Worm (Caenorhabditis elegans): ENCODE data around the gene twk-31.

The twk-31 gene

DNA sequence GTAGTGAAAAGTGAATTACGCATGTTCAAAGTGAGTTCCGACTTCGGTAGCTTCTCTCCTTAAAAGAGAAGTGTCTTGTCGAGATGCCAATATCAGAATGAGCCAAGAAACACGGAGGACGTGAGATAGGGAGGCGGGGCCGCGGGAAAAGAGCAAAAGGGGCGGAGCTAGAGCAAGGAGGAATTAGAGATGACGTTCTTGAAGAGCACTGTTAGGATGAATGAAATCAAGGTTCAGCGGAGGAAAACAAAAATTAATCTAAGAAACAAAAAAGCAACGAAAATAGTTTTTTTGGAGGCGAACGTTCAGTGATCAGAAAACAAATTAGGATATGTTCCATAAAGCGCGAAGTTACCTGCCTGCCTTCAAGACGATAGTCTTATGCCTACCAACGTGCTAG lies 17.3 kb upstream of the twk-31 start, which contains the start of gene nlp-21:
nlp-21 (minus strand) TSS at position 101 of the 400 bp plus-strand sequence.
- no peak for TF ChIP-seq unc-62 (GFP tag; optimal IDR thresholded peaks at IDR 0.05)

DNA sequence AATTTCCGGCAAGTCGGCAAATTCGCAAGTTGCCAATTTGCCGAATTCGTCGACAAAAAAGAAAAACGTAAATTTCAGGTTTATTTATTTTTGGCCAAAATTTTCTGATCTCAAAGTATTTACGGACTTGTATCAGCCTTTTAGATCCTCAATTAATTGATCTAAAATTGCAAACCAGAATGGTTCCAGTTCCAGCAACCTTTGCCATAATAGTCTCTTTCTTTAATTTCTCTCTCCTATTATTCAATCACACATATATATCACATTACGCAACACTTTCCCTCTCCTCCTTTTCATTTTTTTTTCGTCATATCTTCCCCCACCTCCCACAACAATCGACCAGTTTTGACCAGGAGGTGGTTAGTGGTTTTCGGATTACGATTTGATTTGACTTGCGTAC lies 13.0 kb upstream of the twk-31 start, which contains the start of gene Y47D3B.3:
Y47D3B.3 (plus strand) TSS at position 301 of the 400 bp plus-strand sequence.
- TF ChIP-seq unc-62 (GFP tag; optimal IDR thresholded peaks at IDR 0.05), result no peak

DNA sequence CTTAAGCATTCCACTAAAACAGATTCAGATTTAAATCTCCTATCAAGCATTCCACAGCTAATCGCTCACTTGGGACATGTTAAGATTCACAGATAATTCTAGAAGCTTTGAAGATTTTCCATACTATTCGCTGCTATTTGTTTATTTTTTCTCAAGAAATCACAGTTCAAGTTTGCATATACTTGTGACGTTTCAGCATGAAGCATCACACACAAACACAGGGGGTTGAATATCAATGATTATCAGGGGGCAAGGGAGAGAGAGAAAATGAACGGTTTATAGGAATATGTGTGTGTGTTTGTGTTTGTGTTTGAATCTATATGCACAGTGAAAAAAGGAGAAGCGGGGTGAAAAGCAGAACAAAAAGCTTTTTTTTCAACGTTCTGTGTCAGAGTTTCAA lies 7.8 kb upstream of the twk-31 start, which contains the start of gene Y47D3B.12:
Y47D3B.12 (plus strand) TSS at position 301 of the 400 bp plus-strand sequence.
- no peak for TF ChIP-seq unc-62 (GFP tag; optimal IDR thresholded peaks at IDR 0.05)

DNA sequence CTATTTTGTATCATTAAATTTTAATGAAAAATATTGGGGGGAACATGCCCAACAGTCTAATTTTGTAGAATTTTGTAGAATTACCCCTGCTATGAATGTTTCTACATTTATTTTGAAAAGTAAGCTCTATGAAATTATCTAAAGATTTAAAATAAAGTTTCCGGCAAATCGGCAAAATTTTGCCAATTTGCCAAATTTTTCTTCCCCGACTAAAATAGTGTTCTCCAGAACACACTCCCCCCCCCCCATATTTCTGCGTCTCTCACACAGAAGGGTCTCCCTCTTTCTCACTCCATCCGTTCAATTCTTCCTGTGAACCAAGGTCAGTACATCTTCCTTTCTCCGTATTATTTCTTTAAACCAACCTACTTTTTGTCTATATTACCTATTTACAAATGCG lies 5.4 kb upstream of the twk-31 start, which contains the start of gene Y47D3B.4:
Y47D3B.4 (plus strand) TSS at position 301 of the 400 bp plus-strand sequence.
- no peak for TF ChIP-seq unc-62 (GFP tag; optimal IDR thresholded peaks at IDR 0.05)

DNA sequence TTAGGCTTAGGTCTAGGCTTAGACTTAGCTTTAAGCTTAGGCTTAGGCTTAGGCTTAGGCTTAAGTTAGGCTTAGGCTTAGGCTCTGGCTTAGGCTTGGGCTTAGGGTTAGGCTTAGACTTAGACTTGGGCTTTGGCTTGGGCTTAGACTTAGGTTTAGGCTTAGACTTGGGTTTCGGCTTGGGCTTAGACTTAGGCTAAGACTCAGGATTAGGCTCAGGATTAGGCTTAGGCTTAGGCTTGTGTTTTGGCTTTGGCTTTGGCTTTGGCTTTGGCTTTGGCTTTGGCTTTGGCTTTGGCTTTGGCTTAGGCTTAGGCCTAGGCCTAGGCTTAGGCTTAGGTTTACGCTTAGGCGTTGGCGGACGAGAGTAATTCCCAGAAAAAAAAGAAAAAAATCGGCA lies 9.1 kb downstream of the twk-31 start:
- TF ChIP-seq unc-62 (GFP tag; optimal IDR thresholded peaks at IDR 0.05), result no peak

DNA sequence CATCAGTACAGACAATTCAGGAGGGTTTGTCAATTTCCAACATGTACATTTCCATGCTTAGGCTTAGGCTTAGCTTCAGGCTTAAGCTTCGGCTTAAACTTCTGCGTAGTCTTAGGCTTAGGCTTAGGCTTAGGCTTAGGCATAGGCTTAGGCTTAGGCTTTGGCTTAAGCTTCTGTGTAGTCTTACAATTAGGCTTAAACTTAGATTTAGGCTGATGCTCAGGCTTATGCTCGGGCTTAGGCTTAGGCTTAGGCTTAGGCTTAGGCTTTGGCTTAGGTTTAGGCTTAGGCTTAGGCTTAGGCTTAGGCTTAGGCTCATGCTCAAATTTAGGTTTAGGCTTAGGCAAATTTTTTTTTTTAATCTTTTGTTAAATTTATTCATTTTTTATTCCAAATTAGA lies 14.3 kb downstream of the twk-31 start:
- TF ChIP-seq unc-62 (GFP tag; optimal IDR thresholded peaks at IDR 0.05), result no peak

DNA sequence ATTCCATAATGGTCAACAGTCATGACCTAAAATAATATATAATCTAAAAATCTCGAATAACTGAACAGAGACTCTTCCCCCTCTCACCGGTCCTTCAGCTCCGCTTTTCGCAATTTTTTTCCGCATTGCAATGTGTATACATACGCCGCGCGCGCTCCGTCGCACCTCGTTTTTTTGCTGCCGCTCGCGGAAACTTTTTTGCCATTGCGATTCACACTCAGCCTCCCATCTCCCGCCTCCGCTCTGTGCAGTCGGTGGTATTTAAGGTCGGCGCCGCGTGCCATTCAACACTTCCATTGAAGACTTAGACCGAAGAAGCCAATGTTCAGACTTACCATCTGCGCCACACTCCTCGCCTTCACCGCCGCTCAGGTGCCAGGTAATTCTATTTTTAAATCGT lies 16.4 kb downstream of the twk-31 start, which contains the start of gene idpc-1:
idpc-1 (plus strand) TSS at position 301 of the 400 bp plus-strand sequence.
- no peak for TF ChIP-seq unc-62 (GFP tag; optimal IDR thresholded peaks at IDR 0.05)

DNA sequence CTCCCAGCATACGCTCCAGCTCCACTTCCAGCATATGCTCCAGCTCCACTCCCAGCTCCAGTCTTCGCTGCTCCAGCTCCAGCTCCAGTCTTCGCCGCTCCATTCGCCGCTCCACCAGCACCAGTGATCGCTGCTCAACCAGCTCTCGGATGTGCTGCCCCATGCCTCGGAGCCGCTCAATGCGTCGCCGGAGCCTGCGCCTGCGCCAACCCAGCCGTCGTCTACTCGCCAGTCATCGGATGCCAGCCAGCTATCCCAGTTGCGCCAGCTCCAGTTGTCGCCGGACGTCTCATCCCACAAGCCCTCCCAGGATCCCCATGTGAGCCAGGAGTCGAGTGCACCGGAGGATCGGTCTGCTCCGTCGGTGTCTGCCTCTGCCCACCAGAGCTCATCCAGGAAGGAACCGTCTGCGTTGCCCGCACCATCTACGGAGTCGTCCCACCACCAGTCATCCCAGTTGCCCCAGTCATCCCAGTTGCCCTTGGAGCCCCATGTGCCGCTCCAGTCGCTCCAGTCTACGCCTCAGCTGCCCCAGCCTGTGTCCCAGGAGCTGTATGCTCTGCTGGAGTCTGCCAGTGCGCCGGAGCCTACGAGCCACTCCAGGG lies 17.2 kb downstream of the twk-31 start:
- no peak for TF ChIP-seq unc-62 (GFP tag; optimal IDR thresholded peaks at IDR 0.05)

DNA sequence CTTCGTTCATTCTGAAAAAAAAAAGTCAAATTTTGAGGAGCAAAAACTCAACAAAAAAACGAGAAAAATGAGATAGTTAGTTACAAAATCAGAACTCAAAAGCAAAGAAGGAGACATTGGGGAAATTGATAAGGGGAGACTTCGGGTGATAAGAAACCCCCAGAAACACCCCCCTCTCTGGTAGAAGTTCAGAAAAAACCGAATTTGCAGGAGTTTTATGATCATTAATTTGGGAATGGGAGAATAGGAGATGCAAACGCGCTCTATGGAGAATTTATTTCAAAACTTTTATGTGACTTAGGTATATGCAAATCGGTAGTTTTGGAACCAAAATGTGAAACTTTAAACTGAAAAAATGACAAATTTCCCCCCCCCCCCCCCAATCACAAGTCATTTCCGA lies 32.1 kb downstream of the twk-31 start, which contains the start of gene sbp-1:
sbp-1 (minus strand) TSS at position 11 of the 400 bp plus-strand sequence.
- TF ChIP-seq unc-62 (GFP tag; optimal IDR thresholded peaks at IDR 0.05), result no peak

DNA sequence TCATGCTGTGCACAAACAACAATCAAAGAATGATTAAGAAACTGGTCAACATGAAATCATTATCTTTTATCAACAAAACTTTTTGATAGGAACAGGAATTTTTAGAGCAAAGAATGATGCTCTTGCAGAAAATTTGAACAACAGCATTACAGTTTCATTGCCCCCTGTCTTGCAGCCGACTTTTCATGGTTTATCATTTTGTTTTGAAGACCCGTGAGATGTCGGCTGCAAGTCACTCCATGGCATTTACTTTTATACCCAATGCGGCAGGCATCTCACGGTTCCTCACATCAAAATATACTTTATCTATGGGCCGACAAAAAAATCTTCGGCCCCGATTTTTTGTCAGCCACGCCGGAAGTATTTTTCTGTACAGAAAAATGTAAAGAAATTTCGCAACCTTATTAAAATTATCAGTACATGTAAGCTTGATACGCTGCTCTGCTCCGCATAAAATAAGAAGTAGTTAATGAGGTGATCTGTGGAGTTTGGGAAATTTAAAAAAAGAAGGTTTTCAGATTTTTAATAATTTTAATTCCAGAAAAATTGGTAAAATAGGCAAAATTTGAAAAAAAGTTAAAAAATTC lies 33.0 kb downstream of the twk-31 start:
- TF ChIP-seq unc-62 (GFP tag; optimal IDR thresholded peaks at IDR 0.05), result no peak

DNA sequence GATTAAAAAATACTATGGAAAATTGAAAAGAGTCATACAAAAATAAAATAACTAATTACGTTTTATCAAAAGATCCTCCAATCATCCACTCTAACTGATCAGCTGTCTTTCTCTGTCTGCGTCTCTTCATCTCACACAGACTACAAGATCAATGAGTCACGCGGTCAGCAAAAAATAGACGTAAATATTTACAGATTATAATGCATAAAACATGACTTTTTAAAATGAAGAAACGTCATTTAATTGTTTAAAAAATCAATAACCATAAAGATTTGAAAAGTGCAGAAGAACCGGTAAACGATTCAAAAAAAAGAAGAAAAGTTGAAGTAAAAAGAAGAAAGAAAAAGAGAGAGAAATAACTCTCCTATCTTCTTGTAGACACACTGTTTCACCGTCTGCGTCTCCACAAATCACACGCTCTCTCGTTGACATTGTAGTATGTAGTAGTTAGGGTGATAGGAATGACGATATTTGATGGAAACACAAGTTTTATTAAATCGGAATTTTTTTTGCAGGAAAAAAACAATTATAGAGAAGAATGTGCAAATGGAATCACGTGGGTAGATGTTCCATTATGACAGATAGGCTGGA lies 34.4 kb downstream of the twk-31 start:
- no peak for TF ChIP-seq unc-62 (GFP tag; optimal IDR thresholded peaks at IDR 0.05)

DNA sequence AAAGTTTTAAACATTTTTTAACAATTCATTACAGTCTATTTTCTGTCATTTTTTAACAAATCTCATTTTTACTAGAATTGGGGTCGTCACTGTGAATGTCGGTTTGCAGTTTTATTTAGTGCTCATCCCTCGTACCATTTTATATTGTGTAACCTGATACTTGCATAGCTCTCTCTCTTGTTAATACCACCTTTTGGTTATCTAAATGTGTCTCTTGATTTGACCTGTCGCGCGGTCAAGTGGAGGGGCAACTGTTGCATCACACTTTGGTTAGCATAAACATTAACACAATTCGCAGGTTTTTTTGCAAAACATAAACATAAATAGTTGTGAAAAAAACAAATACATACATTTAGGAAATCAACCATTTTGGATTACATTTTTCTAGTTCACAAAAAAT lies 36.3 kb downstream of the twk-31 start:
- no peak for TF ChIP-seq unc-62 (GFP tag; optimal IDR thresholded peaks at IDR 0.05)

DNA sequence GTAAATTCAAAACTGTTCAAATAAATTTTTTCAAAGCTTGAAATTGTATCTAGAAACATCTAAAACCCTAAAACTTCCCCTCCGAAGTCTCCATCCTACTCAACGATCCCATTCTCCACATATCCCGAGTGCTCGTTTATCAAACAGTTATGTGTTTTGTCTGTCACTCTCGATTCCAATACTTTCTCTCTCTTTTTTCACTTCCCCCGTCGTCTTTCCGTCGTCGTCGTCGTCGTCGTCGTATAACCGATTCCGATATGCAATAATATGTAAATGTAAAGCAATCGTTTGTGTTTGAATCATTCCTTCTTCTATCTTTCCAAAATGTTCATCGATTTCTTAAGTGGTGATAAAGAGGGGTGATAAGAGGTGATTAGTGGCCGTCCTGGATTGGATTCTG lies 37.9 kb downstream of the twk-31 start:
- no peak for TF ChIP-seq unc-62 (GFP tag; optimal IDR thresholded peaks at IDR 0.05)

DNA sequence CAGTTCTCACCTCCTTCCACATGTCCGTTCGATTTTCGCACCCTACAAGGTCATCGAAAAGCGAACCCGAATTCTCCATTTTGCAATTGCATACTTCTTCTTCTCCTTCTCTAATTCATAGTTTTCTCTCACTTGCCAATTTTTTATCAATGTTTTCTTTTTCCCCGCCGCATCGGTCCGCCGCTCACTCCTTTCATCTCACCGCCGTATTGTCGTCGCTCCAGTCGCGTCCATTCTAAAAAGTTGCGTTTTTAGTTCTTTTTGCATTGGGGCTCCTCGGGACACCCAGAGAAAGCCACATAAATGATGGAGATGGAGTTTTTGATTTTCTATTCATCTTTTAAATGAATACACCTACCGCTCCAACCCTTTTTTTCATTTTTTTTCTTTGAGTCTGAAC lies 40.9 kb downstream of the twk-31 start:
- TF ChIP-seq unc-62 (GFP tag; optimal IDR thresholded peaks at IDR 0.05), result no peak

DNA sequence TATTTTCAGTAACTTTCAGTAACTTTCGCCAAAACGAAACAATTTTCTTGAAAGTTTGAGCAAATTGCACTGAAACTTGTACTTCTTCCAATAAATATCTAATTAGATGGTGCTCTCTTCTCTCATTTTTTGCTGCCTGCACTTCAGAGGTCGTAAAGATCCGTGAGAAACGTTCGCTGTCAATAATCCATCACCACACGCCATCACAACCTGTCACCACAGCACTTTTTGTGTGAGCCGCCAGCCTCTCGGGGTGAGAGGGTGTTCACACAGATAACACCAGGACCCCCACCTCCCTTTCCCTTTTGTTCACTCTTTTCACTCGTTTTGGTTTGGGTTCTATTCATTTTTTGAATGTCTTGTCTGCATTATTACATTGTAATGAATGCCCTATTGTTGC lies 42.1 kb downstream of the twk-31 start:
- TF ChIP-seq unc-62 (GFP tag; optimal IDR thresholded peaks at IDR 0.05), result no peak

DNA sequence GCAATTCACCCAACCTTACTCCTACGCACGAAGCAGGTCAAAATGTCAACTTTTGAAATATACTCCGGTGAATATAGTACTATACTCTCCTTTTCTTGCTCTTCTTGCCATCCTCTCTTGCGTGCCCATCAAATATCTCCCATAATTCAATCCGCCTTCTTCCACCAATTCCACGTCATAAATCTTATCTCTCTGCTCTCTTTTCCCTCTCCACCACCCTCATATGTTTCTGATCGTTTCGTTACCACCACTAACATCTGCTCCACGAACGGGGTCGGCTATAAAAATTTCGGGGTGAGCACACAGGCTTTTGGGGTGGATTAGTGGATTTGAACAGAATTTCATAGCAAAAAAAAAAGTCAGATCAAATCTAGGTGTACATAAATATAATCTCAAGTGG lies 43.5 kb downstream of the twk-31 start:
- no peak for TF ChIP-seq unc-62 (GFP tag; optimal IDR thresholded peaks at IDR 0.05)

DNA sequence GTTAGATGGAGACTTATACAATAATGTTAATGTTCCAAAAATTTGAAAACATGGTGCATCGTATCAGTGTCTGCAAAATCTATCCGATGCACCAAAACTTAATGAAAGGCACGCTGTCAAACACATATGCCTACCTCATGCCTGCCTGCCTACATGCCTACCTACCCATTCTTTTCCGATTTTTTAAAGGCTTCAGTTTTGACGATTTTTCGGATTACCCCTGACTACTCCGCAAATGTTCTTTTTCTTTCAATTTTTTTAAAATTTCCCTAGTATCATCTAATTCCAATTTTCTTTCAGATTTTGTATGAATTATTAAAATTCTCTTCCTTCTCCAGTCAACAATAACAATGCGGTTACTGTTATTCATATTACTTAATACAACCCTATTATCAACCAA lies 46.1 kb downstream of the twk-31 start, which contains the start of gene plr-1:
plr-1 (plus strand) TSS at position 301 of the 400 bp plus-strand sequence.
- TF ChIP-seq unc-62 (GFP tag; optimal IDR thresholded peaks at IDR 0.05), result no peak

Data from whole organism, dauer.